Worm (Caenorhabditis elegans) whole organism, late embryonic: Measurements from ENCODE around the gene lec-2.

ENCODE experiments used
- C38D4.7 ChIP-seq: fragments of 200-800 bp; sonication (Bioruptor generic); optimal IDR thresholded peaks from 2 replicates; lab custom pipeline; 2018; ENCODE audit warnings: mild to moderate bottlenecking, missing genetic modification characterization, moderate library complexity, missing compliant biosample characterization
- K02D7.2 ChIP-seq: sonication (generic microtip); optimal IDR thresholded peaks from 2 replicates; lab custom pipeline; 2017; ENCODE audit warnings: mild to moderate bottlenecking, missing genetic modification characterization, missing compliant biosample characterization
- T23F11.4 ChIP-seq: fragments of 200-800 bp; sonication (Bioruptor generic); optimal IDR thresholded peaks from 2 replicates; lab custom pipeline; 2018; ENCODE audit warnings: mild to moderate bottlenecking, missing genetic modification characterization, missing compliant biosample characterization
- ahr-1 ChIP-seq: sonication (generic microtip); optimal IDR thresholded peaks from 2 replicates; lab custom pipeline; 2016; ENCODE audit warnings: missing genetic modification characterization, missing compliant biosample characterization
- ama-1 ChIP-seq: fragments of 150-350 bp; optimal IDR thresholded peaks from 2 replicates; lab custom pipeline; 2014
- ceh-18 ChIP-seq: sonication (generic microtip); optimal IDR thresholded peaks from 2 replicates; lab custom pipeline; 2016; ENCODE audit warnings: missing genetic modification characterization, missing compliant biosample characterization
- ceh-24 ChIP-seq: sonication (generic microtip); optimal IDR thresholded peaks from 2 replicates; lab custom pipeline; 2016; ENCODE audit warnings: mild to moderate bottlenecking, missing genetic modification characterization, missing compliant biosample characterization
- ceh-30 ChIP-seq: fragments of 150-350 bp; optimal IDR thresholded peaks from 2 replicates; lab custom pipeline; 2014; ENCODE audit warnings: missing biosample characterization, missing genetic modification characterization
- ceh-31 ChIP-seq: sonication (generic microtip); optimal IDR thresholded peaks from 2 replicates; lab custom pipeline; 2016; ENCODE audit warnings: missing genetic modification characterization, missing compliant biosample characterization
- ceh-34 ChIP-seq: sonication (generic microtip); optimal IDR thresholded peaks from 2 replicates; lab custom pipeline; 2016; ENCODE audit warnings: mild to moderate bottlenecking, missing genetic modification characterization, missing compliant biosample characterization
- che-1 ChIP-seq: sonication (generic microtip); optimal IDR thresholded peaks from 2 replicates; lab custom pipeline; 2016; ENCODE audit warnings: mild to moderate bottlenecking, missing genetic modification characterization, missing compliant biosample characterization
- elt-4 ChIP-seq: sonication (generic microtip); optimal IDR thresholded peaks from 2 replicates; lab custom pipeline; 2016; ENCODE audit warnings: missing genetic modification characterization, missing compliant biosample characterization
- ets-4 ChIP-seq: sonication (generic microtip); optimal IDR thresholded peaks from 2 replicates; lab custom pipeline; 2016; ENCODE audit warnings: missing genetic modification characterization, missing compliant biosample characterization
- eyg-1 ChIP-seq: sonication (generic microtip); optimal IDR thresholded peaks from 2 replicates; lab custom pipeline; 2016; ENCODE audit warnings: missing genotype, missing genetic modification characterization, missing compliant biosample characterization
- fax-1 ChIP-seq: sonication (generic microtip); optimal IDR thresholded peaks from 2 replicates; lab custom pipeline; 2016; ENCODE audit warnings: missing genotype, missing genetic modification characterization, missing compliant biosample characterization
- fkh-6 ChIP-seq: sonication (generic microtip); optimal IDR thresholded peaks from 2 replicates; lab custom pipeline; 2016; ENCODE audit warnings: missing genetic modification characterization, missing compliant biosample characterization
- gmeb-2 ChIP-seq: sonication (generic microtip); optimal IDR thresholded peaks from 2 replicates; lab custom pipeline; 2016; ENCODE audit warnings: missing genetic modification characterization, inconsistent platforms, missing compliant biosample characterization
- hlh-30 ChIP-seq: sonication (generic microtip); optimal IDR thresholded peaks from 2 replicates; lab custom pipeline; 2017; ENCODE audit warnings: antibody characterized with exemption, missing genetic modification characterization, missing compliant biosample characterization; ENCODE audit not compliant: insufficient read depth
- hlh-6 ChIP-seq: sonication (generic microtip); optimal IDR thresholded peaks from 2 replicates; lab custom pipeline; 2016; ENCODE audit warnings: missing genotype, missing genetic modification characterization, missing compliant biosample characterization
- hlh-8 ChIP-seq: sonication (generic microtip); optimal IDR thresholded peaks from 2 replicates; lab custom pipeline; 2016; ENCODE audit warnings: missing genotype, missing genetic modification characterization, missing compliant biosample characterization
- lim-6 ChIP-seq: sonication (generic microtip); optimal IDR thresholded peaks from 2 replicates; lab custom pipeline; 2016; ENCODE audit warnings: missing genetic modification characterization, missing compliant biosample characterization
- lin-11 ChIP-seq: fragments of 200-800 bp; sonication (Bioruptor generic); optimal IDR thresholded peaks from 2 replicates; lab custom pipeline; 2018; ENCODE audit warnings: mild to moderate bottlenecking, missing genetic modification characterization, missing compliant biosample characterization
- madf-2 ChIP-seq: sonication (generic microtip); optimal IDR thresholded peaks from 2 replicates; lab custom pipeline; 2017; ENCODE audit warnings: missing genetic modification characterization, missing compliant biosample characterization
- nfya-1 ChIP-seq: sonication (generic microtip); optimal IDR thresholded peaks from 2 replicates; lab custom pipeline; 2017; ENCODE audit warnings: missing genetic modification characterization, mild to moderate bottlenecking, missing compliant biosample characterization, antibody characterized with exemption, moderate library complexity
- nhr-232 ChIP-seq: sonication (generic microtip); optimal IDR thresholded peaks from 2 replicates; lab custom pipeline; 2016; ENCODE audit warnings: missing genetic modification characterization, missing compliant biosample characterization
- odd-2 ChIP-seq: sonication (generic microtip); optimal IDR thresholded peaks from 2 replicates; lab custom pipeline; 2017; ENCODE audit warnings: antibody characterized with exemption, mild to moderate bottlenecking, missing genetic modification characterization, missing compliant biosample characterization
- pha-2 ChIP-seq: sonication (generic microtip); optimal IDR thresholded peaks from 2 replicates; lab custom pipeline; 2017; ENCODE audit warnings: mild to moderate bottlenecking, missing genetic modification characterization, missing compliant biosample characterization
- pqm-1 ChIP-seq: sonication (generic microtip); optimal IDR thresholded peaks from 2 replicates; lab custom pipeline; 2016; ENCODE audit warnings: missing genetic modification characterization, missing compliant biosample characterization
- pros-1 ChIP-seq: fragments of 150-350 bp; optimal IDR thresholded peaks from 2 replicates; lab custom pipeline; 2014; ENCODE audit warnings: missing biosample characterization, missing genetic modification reagents, missing genetic modification characterization
- rnt-1 ChIP-seq: sonication (generic microtip); optimal IDR thresholded peaks from 2 replicates; lab custom pipeline; 2016; ENCODE audit warnings: missing genetic modification characterization, missing compliant biosample characterization
- sox-2 ChIP-seq: fragments of 200-800 bp; sonication (Bioruptor generic); IDR thresholded peaks from 2 replicates; pipeline ENCODE4 v1.3.6; 2022; ENCODE audit warnings: missing genetic modification reagents, missing genetic modification characterization, missing compliant biosample characterization
- syd-9 ChIP-seq: sonication (generic microtip); optimal IDR thresholded peaks from 2 replicates; lab custom pipeline; 2016; ENCODE audit warnings: mild to moderate bottlenecking, missing genetic modification characterization, moderate library complexity, missing compliant biosample characterization
- tbx-7 ChIP-seq: sonication (generic microtip); optimal IDR thresholded peaks from 2 replicates; lab custom pipeline; 2016; ENCODE audit warnings: missing genotype, missing genetic modification characterization, missing compliant biosample characterization
- unc-42 ChIP-seq: sonication (generic microtip); optimal IDR thresholded peaks from 2 replicates; lab custom pipeline; 2016; ENCODE audit warnings: missing genotype, missing genetic modification characterization, missing compliant biosample characterization
- unc-55 ChIP-seq: sonication (generic microtip); optimal IDR thresholded peaks from 2 replicates; lab custom pipeline; 2017; ENCODE audit warnings: missing biosample characterization, missing genetic modification reagents, missing genetic modification characterization
- unc-86 ChIP-seq: sonication (generic microtip); optimal IDR thresholded peaks from 2 replicates; lab custom pipeline; 2016; ENCODE audit warnings: missing genetic modification characterization, missing compliant biosample characterization
- zip-5 ChIP-seq: sonication (generic microtip); optimal IDR thresholded peaks from 2 replicates; lab custom pipeline; 2016; ENCODE audit warnings: missing genetic modification characterization, missing compliant biosample characterization

The lec-2 gene

DNA sequence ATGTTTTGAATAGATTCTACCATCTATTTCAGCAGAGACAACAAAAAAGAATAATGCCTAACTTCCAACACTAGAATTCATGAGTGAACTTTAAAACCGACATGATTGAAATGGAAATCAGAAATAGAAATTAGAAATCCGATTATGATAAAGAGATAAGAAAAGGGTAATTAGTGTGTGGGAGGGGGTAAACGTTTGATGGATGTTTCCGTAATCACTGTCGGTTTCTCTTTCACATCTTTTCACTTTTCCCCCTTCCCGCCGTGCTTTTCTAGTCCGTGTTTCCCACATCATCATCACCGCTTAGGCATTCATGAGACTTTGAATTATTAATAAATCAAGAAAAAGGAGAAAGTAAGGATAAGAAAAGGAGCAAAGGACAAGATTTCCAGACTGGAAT is 29.7 kb upstream of the lec-2 start:
- TF ChIP-seq elt-4 (tag; lab: Kevin White, UChicago) (no peak), T23F11.4 (GFP tag; lab: Kevin White, UChicago) (no peak), gmeb-2 (tag; lab: Kevin White, UChicago) (no peak), ahr-1 (no peak), rnt-1 (tag; lab: Kevin White, UChicago) (no peak), unc-42 (tag; lab: Kevin White, UChicago) (no peak), ceh-30 (no peak), fkh-6 (tag; lab: Kevin White, UChicago) (no peak), ama-1 (no peak), ceh-24 (tag; lab: Kevin White, UChicago) (no peak), odd-2 (tag; lab: Kevin White, UChicago) (no peak), ceh-34 (tag; lab: Kevin White, UChicago) (no peak), zip-5 (no peak), lin-11 (tag; lab: Kevin White, UChicago) (no peak), tbx-7 (no peak), pros-1 (no peak), ceh-18 (tag; lab: Kevin White, UChicago) (no peak), ets-4 (tag; lab: Kevin White, UChicago) (no peak), unc-86 (tag; lab: Kevin White, UChicago) (no peak), pqm-1 (tag; lab: Kevin White, UChicago) (no peak)

DNA sequence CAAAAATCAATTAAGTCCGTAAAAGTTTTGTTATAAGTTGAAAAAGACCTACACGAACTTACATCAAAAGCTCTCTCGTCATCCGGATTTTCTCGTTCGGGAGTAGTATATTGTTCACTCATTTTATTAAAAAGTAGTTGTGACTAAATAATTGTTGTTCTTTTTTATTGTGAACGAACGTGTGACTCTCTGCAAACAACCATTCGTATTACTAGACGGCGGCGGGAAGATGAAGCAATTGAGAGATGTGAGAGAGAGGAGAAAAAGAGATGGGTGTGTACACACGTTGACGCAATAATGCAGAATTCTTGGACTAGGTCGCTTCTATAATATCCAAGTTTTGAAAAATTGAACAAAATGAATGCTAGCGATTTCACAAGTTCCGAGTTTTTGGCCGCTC is 29.0 kb upstream of the lec-2 start, which contains the start of the genes F52H3.11 and bath-38:
F52H3.11 (minus strand) TSS at position 203 of the 400 bp plus-strand sequence.
bath-38 (minus strand) TSS at position 310 of the 400 bp plus-strand sequence.
- TF ChIP-seq K02D7.2 (tag; lab: Kevin White, UChicago) (no peak), sox-2 (no peak), ceh-31 (tag; lab: Kevin White, UChicago) (peak; percentile 42), lim-6 (no peak), nfya-1 (tag; lab: Kevin White, UChicago) (peak; percentile 15), unc-42 (tag; lab: Kevin White, UChicago) (peak; percentile 13), pros-1 (no peak)

DNA sequence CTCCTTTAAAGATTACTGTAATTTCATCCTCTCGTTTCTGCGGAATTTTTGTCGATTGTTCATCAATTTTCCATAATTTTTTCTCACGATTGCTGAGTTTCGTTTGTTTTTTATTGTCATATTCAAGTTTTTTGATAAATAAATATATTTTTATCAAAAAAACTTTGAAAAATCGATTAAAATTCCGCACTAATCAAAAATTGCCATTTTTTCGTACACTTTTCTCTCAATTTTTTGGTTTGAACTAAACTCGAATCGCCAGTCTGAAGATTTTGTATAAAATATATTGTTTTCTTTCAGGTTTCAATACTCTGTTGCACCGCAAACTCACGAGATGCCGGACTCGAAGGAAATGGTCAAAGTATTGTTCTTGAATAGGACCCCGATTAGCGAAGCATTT is 24.9 kb upstream of the lec-2 start, which contains the start of gene ogr-2:
ogr-2 (plus strand) TSS at position 301 of the 400 bp plus-strand sequence.
- TF ChIP-seq ceh-30 (no peak), madf-2 (tag; lab: Kevin White, UChicago) (no peak), pros-1 (no peak), C38D4.7 (GFP tag; lab: Kevin White, UChicago) (no peak), ceh-18 (tag; lab: Kevin White, UChicago) (no peak), fax-1 (no peak), eyg-1 (tag; lab: Kevin White, UChicago) (no peak), hlh-8 (tag; lab: Kevin White, UChicago) (no peak), syd-9 (tag; lab: Kevin White, UChicago) (no peak), nhr-232 (tag; lab: Kevin White, UChicago) (no peak)

DNA sequence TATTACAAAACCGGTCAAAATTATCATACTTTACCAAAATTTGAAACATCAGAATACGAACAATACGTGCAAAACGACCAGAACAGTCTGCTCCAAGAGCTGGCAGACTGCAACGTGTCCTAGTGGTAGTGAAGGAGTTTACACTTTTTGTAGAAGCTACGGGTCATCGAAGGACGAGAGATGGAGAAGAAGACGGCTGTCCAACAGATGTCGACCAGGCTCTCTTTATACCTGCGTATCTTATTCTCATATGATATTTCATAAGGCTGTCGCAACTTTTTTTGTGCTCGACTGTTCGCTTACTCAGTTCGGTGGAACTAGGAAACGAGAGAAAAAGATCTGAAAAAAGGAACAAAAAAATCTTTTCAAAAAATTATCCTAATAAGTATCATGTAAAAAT is 23.8 kb upstream of the lec-2 start, which contains the start of gene let-268:
let-268 (minus strand) TSS at position 182 of the 400 bp plus-strand sequence.
- TF ChIP-seq unc-55 (peak; percentile 21), ets-4 (tag; lab: Kevin White, UChicago) (no peak), pha-2 (tag; lab: Kevin White, UChicago) (no peak), che-1 (tag; lab: Kevin White, UChicago) (no peak), syd-9 (tag; lab: Kevin White, UChicago) (no peak), hlh-8 (tag; lab: Kevin White, UChicago) (peak; percentile 78)
- TF ChIP-seq, all 69 proteins: peak for 2

DNA sequence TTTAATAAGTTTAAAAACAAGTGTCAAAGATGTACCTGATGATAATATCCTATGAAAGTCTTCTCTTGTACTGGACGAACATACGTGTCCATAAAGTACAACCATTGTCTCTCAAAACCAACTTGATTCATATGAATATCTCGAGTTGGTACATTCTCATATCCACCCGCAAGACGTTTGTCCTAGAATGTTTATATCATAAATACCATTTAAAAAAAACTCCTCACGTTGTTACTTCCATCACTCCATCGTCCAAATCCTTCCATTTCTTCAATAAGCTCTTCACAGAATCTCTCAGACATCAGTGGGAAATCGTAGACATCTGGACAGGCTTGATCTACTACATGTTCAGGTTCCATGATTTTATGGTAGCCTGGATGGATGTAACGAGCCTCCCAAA is 19.4 kb upstream of the lec-2 start:
- no peak for TF ChIP-seq hlh-6 (tag; lab: Kevin White, UChicago)
- TF ChIP-seq hlh-30 (tag; lab: Kevin White, UChicago), result no peak
- TF ChIP-seq zip-5, result no peak
- no peak for TF ChIP-seq ceh-18 (tag; lab: Kevin White, UChicago)
- TF ChIP-seq madf-2 (tag; lab: Kevin White, UChicago), result no peak
- no peak for TF ChIP-seq fax-1
- TF ChIP-seq pros-1, result no peak
